Worm (Caenorhabditis elegans) whole organism, dauer: ENCODE measurements around the gene col-93.

ENCODE experiments used
- unc-62 ChIP-seq: sonication (generic microtip); optimal IDR thresholded peaks from 2 replicates; lab custom pipeline; 2017; ENCODE audit warnings: missing biosample characterization, missing genetic modification reagents, missing genetic modification characterization

The col-93 gene

DNA sequence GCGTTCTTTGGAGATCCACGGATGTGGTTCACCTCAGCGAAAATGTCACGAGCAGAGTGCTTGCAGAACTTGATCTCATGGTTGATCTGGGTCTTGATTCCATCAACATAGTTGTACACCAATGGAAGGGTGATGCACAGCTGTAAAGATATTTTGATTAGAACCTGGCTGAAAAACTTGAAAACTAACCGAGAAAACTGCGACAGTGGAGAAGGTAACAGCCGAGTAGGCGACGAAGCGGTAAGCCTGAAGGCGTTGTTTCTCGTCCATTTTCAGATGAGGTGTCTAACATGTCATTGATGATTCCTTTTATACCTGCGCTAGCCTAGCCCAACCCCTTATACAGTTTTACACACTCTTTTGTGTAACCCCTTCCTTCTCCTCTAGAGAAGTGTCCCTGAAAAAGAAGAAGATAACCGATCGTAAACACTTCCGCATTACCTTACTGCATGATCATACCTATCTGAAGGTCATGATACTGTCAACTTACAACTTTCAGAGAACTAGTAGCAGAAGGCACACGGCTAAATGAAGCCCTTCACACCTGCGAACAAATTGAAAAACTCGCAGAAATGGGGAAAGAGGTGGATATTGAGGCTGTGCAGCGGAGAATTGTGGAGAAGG is 2.3 kb upstream of the col-93 start, which contains the start of gene col-94:
Gene col-94 (minus strand): TSS at position 313 of the 624 bp plus-strand sequence.
- no peak for TF ChIP-seq unc-62 (GFP tag; lab: Kevin White, UChicago)

DNA sequence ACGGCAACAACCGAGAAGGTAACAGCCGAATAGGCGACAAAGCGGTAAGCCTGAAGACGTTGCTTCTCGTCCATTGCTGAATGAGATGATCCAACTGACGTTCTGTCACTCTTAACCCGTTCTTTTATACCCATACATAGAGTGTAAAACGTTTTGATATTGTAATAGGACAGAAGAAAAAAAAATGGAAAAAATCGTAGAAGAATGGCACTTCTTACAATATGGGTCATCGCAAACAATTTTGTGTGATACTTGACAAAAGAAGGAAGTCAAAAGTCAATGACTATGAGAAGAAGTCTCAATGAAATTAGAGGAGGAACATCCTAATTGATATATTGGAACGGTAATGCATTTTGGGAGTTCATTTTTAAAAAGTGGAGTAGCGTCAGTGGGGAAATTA is 2.3 kb downstream of the col-93 start, which contains the start of gene col-92:
Gene col-92 (minus strand): TSS at position 101 of the 400 bp plus-strand sequence.
- no peak for TF ChIP-seq unc-62 (GFP tag; lab: Kevin White, UChicago)

DNA sequence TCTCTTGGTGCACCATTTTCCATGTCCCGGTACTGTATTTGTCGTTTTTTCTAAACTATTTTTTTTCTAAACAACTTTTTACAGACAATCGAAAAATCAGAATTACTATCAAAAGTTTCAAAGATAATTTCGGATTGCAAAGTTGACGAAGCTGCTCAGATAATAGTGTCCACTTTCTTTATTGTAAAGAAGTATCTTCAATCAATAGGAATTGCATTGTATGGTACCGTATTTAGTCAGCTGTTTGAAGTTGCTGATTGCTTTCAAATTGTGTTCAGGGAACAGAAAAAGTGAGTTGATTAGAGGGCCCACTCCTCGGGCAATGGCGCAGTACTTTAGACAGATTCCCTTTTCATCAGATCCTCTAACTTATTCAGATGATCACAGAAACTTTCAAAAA is 3.9 kb downstream of the col-93 start:
- no peak for TF ChIP-seq unc-62 (GFP tag; lab: Kevin White, UChicago)

DNA sequence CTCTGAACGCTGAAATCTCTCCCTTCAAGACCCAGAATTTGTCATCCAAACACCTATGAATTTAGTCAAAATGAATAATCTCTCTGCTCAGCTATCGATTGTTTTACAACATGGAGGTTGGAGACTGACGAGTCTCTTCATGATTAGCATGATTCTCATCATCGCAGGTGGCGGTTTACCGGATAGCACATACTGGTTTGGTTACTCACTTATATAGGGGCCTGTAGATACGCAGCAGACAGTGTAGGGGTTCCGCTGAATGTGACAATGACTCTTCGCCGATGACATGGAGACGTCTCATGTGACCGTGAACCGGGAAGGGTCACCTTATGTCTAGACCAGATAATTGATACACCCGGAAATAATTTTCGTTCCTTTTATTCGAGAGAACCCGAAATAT is 8.8 kb downstream of the col-93 start:
- no peak for TF ChIP-seq unc-62 (GFP tag; lab: Kevin White, UChicago)

DNA sequence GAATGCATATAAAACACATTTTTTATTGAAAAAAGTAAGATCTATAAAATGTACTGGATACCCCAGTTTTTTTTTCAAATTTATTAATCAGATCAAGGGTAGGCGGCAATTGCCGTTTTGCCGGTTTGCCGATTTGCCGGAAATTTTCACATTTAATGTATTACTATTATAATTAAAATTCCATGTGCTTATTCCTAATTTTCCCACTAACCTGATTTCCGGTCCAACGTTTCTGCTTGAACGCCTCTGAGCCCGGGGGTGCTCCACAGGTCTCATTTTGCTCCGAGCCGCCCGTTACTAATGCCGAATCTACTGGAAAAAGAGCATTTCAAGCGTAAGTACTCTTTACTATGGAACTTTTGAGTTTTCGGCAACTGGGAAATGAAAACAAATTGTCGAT is 15.8 kb downstream of the col-93 start, which contains the start of gene dhc-4:
Gene dhc-4 (plus strand): TSS at position 301 of the 400 bp plus-strand sequence.
- no peak for TF ChIP-seq unc-62 (GFP tag; lab: Kevin White, UChicago)

DNA sequence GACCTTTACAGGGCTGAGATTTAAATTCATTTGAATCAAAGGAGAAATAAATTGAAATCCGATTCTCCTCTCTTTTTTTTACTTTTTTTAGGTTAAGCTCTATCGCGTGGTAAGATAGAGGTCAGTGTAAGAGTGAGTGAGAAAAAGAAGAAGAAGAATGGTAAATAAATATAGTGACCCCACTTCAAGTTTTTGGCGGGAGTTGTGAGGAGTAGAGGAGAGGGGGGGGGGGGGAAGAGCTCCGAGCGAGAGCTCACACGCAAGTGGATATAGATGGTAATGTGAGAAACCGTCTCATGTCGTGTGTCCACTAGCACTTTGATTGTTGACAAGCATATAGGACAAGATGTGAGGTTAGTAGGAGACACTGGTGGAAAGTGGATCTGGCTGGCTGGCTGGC is 18.4 kb downstream of the col-93 start, which contains the start of gene W05B2.2:
Gene W05B2.2 (minus strand): TSS at position 101 of the 400 bp plus-strand sequence.
- no peak for TF ChIP-seq unc-62 (GFP tag; lab: Kevin White, UChicago)

DNA sequence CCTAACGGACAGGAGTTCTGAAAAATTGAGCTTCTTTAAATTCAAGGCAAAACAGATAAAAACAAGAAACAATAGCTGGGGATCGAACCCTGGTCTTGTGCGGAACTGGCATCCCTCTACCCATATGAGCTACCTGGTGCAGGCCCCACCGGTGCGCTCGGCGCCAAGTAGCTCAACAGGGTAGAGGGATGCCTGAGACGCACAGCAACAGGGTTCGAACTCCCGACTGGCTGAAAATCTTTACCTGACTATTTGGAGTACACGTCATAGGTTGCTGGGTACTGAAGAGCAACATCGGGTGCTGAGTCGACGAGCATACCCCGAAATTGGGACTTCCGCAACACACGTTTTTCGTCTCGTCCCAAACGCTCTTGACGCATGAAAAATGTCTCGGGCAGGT is 22.5 kb downstream of the col-93 start:
- no peak for TF ChIP-seq unc-62 (GFP tag; lab: Kevin White, UChicago)

DNA sequence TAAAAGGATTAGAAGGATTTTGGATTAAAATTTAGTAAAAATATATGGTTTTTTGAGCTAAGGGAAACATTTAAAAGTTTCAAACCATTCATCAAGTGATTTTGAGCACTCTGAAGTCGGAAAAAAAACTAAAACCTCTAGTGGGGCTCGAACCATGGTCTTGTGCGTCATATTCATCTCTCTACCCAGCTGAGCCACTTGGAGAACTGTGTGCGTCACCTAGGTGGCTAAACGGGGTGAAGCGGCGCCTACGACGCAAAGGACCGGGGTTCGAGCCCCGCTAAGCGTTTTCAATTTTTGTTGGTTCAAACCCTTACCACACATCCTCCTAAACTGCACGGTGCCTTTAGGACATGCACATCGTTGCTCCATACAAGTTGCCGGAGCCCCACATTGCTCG is 25.0 kb downstream of the col-93 start:
- no peak for TF ChIP-seq unc-62 (GFP tag; lab: Kevin White, UChicago)

DNA sequence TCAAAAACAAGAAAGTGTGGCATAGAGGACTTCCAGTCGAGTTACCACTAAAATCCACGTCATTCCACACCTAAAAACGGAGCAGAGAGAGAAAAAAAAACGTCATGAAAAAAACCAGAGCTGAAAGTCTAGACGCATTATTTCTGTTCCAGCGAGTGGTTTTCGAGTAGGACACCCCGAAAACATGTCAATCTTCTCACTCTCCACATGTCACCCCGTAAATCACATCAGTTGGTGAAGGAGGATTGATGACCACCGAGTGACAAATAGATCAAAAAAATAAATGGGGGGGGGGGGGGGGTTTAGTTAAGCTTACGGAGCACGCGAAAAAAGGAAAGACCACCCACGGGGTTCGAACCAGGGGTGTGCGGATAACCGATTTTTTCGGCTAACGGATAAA is 27.7 kb downstream of the col-93 start:
- no peak for TF ChIP-seq unc-62 (GFP tag; lab: Kevin White, UChicago)

DNA sequence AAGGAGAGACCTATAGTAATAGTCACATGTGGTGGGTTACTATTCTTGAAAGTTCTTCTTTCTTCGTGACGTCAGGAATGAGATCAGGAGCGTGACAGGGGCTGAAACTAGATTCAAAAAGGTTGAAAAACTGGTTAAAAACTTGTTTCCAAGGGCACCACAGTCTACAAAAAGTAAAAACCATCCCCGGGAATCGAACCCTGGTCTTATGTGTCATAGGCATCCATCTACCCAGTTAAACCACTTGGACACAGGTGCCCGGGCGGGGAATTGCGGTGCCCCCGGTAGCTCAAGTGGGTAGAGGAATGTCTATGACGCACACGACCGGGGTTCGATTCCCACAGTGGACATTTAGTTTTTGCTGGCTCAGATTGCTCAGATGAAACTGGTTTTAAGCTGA is 28.2 kb downstream of the col-93 start:
- no peak for TF ChIP-seq unc-62 (GFP tag; lab: Kevin White, UChicago)

DNA sequence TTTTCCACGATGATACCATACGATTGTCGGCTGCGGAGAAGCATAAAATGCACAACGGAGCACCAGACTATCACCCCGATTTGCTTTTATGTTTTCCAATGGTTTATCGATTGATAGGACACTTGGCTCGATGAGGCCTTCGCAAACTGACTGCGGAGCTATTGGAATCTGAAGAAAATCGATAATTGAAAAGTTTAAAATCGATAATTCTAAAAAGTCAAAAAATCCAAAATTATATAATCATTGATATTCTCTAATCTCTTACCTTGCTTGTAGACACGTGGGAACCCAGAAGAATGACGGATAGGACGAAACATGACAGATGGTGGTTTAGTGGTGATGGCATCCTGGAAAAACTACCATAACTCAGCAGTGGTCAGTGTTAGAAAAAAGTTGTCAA is 32.2 kb downstream of the col-93 start, which contains the start of gene zig-5:
Gene zig-5 (minus strand): TSS at position 349 of the 400 bp plus-strand sequence.
- no peak for TF ChIP-seq unc-62 (GFP tag; lab: Kevin White, UChicago)

DNA sequence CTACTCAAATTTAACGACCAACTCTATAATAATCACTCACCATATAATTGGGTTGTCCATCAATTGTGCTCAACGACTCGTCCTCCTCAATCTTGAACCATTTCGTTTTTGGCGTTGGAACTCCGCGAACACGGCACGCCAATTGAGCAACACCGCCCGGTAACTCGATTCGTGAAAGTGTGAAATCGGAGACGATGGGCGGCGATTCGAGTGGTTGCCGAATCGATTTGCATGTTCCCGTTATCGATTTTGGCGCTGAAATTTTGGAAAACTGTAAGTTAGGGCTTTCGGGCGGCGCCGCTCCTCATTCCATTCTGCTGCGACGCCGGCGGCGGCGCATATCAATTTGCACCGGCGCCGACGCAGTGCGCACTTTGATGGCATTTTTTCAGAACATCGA is 33.7 kb downstream of the col-93 start:
- TF ChIP-seq unc-62 (GFP tag; lab: Kevin White, UChicago): no peak

DNA sequence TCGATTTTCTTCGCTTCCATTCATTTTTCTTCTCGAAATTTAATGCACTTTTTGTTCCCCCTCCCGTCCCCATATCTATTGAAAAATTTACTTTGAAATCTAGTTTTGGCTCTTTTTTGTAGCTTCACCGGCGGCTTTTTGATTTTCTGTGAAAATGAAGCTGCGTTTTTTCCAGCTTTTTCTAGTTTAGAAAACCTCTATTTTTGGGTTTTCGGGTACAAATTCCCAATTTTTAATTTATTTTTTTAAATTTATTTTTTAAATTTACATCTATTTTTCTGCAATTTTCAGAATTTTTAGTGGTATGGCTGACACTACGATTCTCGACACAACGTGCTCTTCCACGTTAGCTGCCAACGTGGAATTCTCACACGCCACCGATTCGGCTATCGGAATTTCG is 38.3 kb downstream of the col-93 start, which contains the start of gene strd-1:
Gene strd-1 (plus strand): TSS at position 301 of the 400 bp plus-strand sequence.
- no peak for TF ChIP-seq unc-62 (GFP tag; lab: Kevin White, UChicago)

DNA sequence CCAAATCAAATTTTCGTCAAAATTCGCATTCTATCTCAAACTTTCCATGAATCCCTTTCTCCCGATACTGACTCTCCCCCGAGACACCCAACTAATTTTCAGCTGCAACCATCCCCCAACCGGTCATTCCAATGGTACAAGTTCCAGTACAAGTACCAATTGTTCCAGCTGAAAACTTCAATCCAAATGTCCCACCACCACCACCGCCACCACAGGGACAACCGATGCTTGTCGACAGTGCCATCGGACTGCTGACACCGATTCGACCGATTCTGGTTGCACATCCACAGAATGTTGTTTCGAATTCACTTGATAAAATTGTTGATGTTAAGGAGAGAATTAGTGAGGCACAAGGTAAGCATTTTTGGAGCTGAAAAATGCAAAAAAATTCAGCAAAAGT is 39.9 kb downstream of the col-93 start:
- no peak for TF ChIP-seq unc-62 (GFP tag; lab: Kevin White, UChicago)

DNA sequence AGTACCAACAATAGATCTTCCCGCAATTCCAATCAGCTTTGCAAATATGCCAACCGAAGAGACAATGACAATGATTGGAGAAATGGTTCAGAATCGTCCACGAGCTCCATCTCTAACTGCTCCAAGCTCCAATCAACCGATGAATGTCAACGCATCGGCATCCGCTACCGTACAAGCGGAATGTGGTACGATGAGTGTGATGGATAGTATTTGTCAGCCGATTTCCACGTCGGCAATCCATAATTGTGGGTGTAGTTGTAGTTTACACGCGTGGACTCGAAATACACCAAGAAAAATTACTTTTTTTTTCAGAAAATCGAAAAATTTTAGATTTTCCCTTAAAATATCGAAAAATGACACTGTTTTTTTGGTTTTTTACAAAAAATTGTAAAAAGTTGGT is 42.5 kb downstream of the col-93 start:
- no peak for TF ChIP-seq unc-62 (GFP tag; lab: Kevin White, UChicago)

DNA sequence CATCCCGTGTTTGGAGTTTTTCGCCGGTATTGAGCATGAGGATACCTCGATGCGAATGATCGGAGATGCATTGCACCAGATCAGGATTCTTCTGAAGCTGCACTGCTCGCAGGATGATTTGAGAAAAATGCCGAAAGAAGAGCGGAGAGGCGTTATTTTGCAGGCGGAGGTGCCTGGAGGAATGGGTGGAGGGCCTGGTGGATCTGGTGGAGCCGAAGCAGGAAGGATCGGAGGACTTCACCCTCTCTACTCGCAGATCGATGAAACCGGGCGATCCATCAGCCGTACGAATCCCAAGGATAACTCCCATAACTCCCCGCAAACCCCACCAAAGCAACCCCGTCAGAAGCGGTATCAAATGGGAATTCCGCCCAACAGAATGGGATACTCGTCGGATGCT is 46.2 kb downstream of the col-93 start:
- no peak for TF ChIP-seq unc-62 (GFP tag; lab: Kevin White, UChicago)

DNA sequence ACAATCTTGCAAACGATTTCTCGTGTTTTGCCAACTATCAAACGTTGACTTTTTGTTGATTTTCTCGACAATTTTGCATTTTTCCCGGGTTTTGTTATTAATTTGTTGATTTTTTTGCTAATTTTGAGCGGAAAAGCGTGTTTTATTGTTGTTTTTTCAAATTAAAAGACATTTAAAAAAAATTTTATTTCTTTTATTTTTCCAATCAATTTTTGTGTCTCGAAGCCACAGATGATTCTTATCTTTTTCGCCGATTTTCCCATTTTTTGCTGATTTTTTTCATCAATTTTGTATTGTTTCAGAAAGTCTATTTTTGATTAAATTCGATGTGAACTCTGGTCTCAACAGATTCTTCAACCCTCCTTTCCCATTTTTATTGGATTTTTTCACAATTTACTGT is 49.5 kb downstream of the col-93 start, which contains the start of gene rle-1:
Gene rle-1 (plus strand): TSS at position 301 of the 400 bp plus-strand sequence.
- TF ChIP-seq unc-62 (GFP tag; lab: Kevin White, UChicago): no peak
